Worm (Caenorhabditis elegans): ENCODE measurements around the gene F18C5.5.

DNA sequence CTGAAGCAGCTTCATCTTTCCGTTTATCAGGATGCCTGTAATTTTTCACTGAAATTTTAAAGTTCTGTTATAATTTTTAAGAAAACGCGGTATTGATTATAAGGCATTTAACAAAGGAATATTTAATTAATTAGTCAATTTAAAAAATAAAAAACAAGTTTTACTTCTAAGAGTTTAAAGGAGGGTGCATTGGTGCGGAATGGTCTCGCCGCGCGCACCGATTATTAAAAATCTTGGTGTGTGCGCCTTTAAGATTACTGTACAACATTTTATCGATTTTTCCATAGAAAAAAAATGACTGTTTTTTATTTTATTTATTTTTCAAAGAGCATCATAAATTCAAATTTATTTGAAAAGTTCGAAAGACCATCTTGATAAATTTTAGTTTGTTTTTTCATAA, 31.0 kb upstream of the F18C5.5 start:
- TF ChIP-seq nhr-237 (tag; optimal IDR thresholded peaks at IDR 0.05) (no peak), ama-1 (optimal IDR thresholded peaks at IDR 0.05) (no peak), unc-39 (tag; optimal IDR thresholded peaks at IDR 0.05) (no peak), skn-1 (tag; optimal IDR thresholded peaks at IDR 0.05) (no peak), pqm-1 (tag; optimal IDR thresholded peaks at IDR 0.05) (no peak), nhr-23 (tag; optimal IDR thresholded peaks at IDR 0.05) (no peak), R02D3.7 (tag; optimal IDR thresholded peaks at IDR 0.05) (no peak), nfya-1 (tag; optimal IDR thresholded peaks at IDR 0.05; ENCODE audit: insufficient read depth) (no peak), fkh-10 (GFP tag; optimal IDR thresholded peaks at IDR 0.05) (no peak), zag-1 (tag; optimal IDR thresholded peaks at IDR 0.05) (no peak)
